Worm (Caenorhabditis elegans) whole organism, late embryonic: ENCODE measurements around the gene C09G12.5.

Source experiments
- K02D7.2 ChIP-seq: sonication (generic microtip); optimal IDR thresholded peaks from 2 replicates; lab custom pipeline; 2017; ENCODE audit warnings: mild to moderate bottlenecking, missing genetic modification characterization, missing compliant biosample characterization
- ceh-30 ChIP-seq: fragments of 150-350 bp; optimal IDR thresholded peaks from 2 replicates; lab custom pipeline; 2014; ENCODE audit warnings: missing biosample characterization, missing genetic modification characterization
- ceh-34 ChIP-seq: sonication (generic microtip); optimal IDR thresholded peaks from 2 replicates; lab custom pipeline; 2016; ENCODE audit warnings: mild to moderate bottlenecking, missing genetic modification characterization, missing compliant biosample characterization
- ceh-9 ChIP-seq: sonication (generic microtip); optimal IDR thresholded peaks from 2 replicates; lab custom pipeline; 2016; ENCODE audit warnings: mild to moderate bottlenecking, missing genetic modification characterization, inconsistent platforms, missing compliant biosample characterization
- fax-1 ChIP-seq: sonication (generic microtip); optimal IDR thresholded peaks from 2 replicates; lab custom pipeline; 2016; ENCODE audit warnings: missing genotype, missing genetic modification characterization, missing compliant biosample characterization
- fkh-6 ChIP-seq: sonication (generic microtip); optimal IDR thresholded peaks from 2 replicates; lab custom pipeline; 2016; ENCODE audit warnings: missing genetic modification characterization, missing compliant biosample characterization
- gmeb-2 ChIP-seq: sonication (generic microtip); optimal IDR thresholded peaks from 2 replicates; lab custom pipeline; 2016; ENCODE audit warnings: missing genetic modification characterization, inconsistent platforms, missing compliant biosample characterization
- hlh-13 ChIP-seq: fragments of 200-800 bp; sonication (Bioruptor generic); optimal IDR thresholded peaks from 2 replicates; lab custom pipeline; 2018; ENCODE audit warnings: mild to moderate bottlenecking, missing genetic modification characterization, missing compliant biosample characterization
- nfya-1 ChIP-seq: sonication (generic microtip); optimal IDR thresholded peaks from 2 replicates; lab custom pipeline; 2017; ENCODE audit warnings: missing genetic modification characterization, mild to moderate bottlenecking, missing compliant biosample characterization, antibody characterized with exemption, moderate library complexity
- pat-9 ChIP-seq: fragments of 200-800 bp; sonication (Bioruptor generic); optimal IDR thresholded peaks from 2 replicates; lab custom pipeline; 2018; ENCODE audit warnings: mild to moderate bottlenecking, missing genetic modification characterization, moderate library complexity, missing compliant biosample characterization
- pros-1 ChIP-seq: fragments of 150-350 bp; optimal IDR thresholded peaks from 2 replicates; lab custom pipeline; 2014; ENCODE audit warnings: missing biosample characterization, missing genetic modification reagents, missing genetic modification characterization
- tbx-7 ChIP-seq: sonication (generic microtip); optimal IDR thresholded peaks from 2 replicates; lab custom pipeline; 2016; ENCODE audit warnings: missing genotype, missing genetic modification characterization, missing compliant biosample characterization

DNA sequence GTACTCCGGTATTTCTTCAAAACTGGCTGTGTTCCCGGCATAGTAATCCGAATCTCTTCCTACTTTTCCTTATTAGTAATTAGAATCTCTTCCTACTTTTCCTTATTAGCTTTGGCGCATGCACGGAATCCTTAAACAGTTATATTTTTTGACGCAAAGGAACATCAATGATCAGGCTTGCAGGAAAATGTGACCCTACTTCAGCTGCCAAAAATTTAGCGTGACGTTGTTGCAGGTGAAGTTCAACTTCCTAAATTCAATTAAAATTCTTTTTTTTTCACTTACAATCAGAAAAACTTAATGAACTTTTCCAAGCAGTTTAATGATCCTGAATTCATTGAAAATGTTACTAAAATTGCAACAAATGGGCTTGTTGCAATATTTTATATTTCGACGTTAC lies 14.2 kb downstream of the C09G12.5 start, which contains the start of gene srz-79:
- no peak for TF ChIP-seq fkh-6 (tag; lab: Kevin White, UChicago)
- no peak for TF ChIP-seq hlh-13 (GFP tag; lab: Kevin White, UChicago)
- TF ChIP-seq pros-1: no peak
- no peak for TF ChIP-seq ceh-9 (tag; lab: Kevin White, UChicago)
- no peak for TF ChIP-seq fax-1
- TF ChIP-seq pat-9 (tag; lab: Kevin White, UChicago): no peak
- TF ChIP-seq ceh-30 (tag; lab: Kevin White, UChicago): no peak
- no peak for TF ChIP-seq K02D7.2 (tag; lab: Kevin White, UChicago)
- no peak for TF ChIP-seq nfya-1 (tag; lab: Kevin White, UChicago)
- TF ChIP-seq gmeb-2 (tag; lab: Kevin White, UChicago): no peak
- no peak for TF ChIP-seq ceh-34 (tag; lab: Kevin White, UChicago)
- TF ChIP-seq tbx-7: no peak
